Worm (Caenorhabditis elegans): Measurements from ENCODE around the gene glod-4.

ce11 chrIII:4170903-4171377 lies 17.5 kb downstream of the glod-4 start, which contains the start of the genes rnf-121 and C16C10.4:
- TF ChIP-seq pha-4 (tag; optimal IDR thresholded peaks at IDR 0.05) (no peak), fax-1 (tag; optimal IDR thresholded peaks at IDR 0.05) (peak; percentile 94)
